Worm (Caenorhabditis elegans): ENCODE results near the gene aldo-2.

aldo-2 gene

DNA sequence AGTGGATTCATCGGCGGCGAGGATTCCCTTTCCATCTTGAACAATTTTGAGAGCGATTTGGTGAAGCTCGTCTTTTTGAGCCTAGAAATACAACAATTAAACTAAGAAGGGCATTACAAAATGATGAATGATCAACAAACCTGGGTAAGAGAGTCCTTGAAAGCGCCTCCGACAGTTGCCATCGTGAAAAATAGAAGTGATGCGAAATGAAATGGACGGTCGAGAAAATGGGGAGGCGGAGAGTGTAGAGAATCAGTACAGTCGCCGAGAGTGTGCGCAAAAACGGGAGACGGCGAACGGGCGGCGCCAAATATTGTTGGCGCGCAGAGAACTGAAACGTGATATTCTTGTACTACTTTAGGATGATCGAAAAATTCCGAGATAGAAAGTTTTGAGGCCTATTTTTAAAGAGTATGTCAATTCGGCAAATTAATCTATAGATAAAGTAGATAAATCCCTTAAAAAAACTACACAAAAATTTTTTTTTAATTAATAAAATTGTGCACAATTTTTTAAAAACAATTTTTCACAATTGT, at the start of gene aldo-2 (continued):
- TF ChIP-seq pha-4 (tag; optimal IDR thresholded peaks at IDR 0.05) (no peak), mes-4 (tag; optimal IDR thresholded peaks at IDR 0.05) (no peak), ztf-26 (tag; optimal IDR thresholded peaks at IDR 0.05) (peak; percentile 25), fkh-3 (tag; optimal IDR thresholded peaks at IDR 0.05) (no peak), ceh-91 (GFP tag; IDR thresholded peaks at IDR 0.05) (peak; percentile 94), repo-1 (tag; optimal IDR thresholded peaks at IDR 0.05) (no peak), snpc-1.1 (tag; optimal IDR thresholded peaks at IDR 0.05; ENCODE audit: insufficient read depth) (no peak), Y53F4B.3 (GFP tag; IDR thresholded peaks at IDR 0.05) (no peak), mcd-1 (GFP tag; IDR thresholded peaks at IDR 0.05) (peak; percentile 69), ceh-40 (GFP tag; IDR thresholded peaks at IDR 0.05) (no peak), F55B11.4 (tag; optimal IDR thresholded peaks at IDR 0.05; ENCODE audit: borderline replicate concordance, insufficient read depth) (no peak), unc-130 (GFP tag; optimal IDR thresholded peaks at IDR 0.05) (peak; percentile 67), ekl-4 (GFP tag; IDR thresholded peaks at IDR 0.05) (peak; percentile 87), nhr-27 (tag; optimal IDR thresholded peaks at IDR 0.05) (no peak), madf-10 (tag; optimal IDR thresholded peaks at IDR 0.05) (no peak), aptf-2 (GFP tag; conservative IDR thresholded peaks at IDR 0.05) (peak; percentile 70), ceh-79 (tag; optimal IDR thresholded peaks at IDR 0.05) (no peak), F57A8.1 (GFP tag; optimal IDR thresholded peaks at IDR 0.05) (no peak), nhr-179 (tag; optimal IDR thresholded peaks at IDR 0.05) (no peak), lin-40 (tag; optimal IDR thresholded peaks at IDR 0.05) (no peak), nhr-120 (GFP tag; IDR thresholded peaks at IDR 0.05) (no peak), nfya-2 (GFP tag; IDR thresholded peaks at IDR 0.05) (no peak), xnd-1 (tag; optimal IDR thresholded peaks at IDR 0.05) (peak; percentile 92), let-526 (GFP tag; IDR thresholded peaks at IDR 0.05) (no peak), lag-1 (GFP tag; IDR thresholded peaks at IDR 0.05) (no peak), cebp-1 (GFP tag; IDR thresholded peaks at IDR 0.05) (no peak), cebp-1 (tag; optimal IDR thresholded peaks at IDR 0.05) (peak; percentile 42), Y53G8AR.9 (GFP tag; conservative IDR thresholded peaks at IDR 0.05) (peak; percentile 84; the same call in 1 of the 2 replicates), madf-6 (GFP tag; IDR thresholded peaks at IDR 0.05) (peak; percentile 99), attf-3 (GFP tag; conservative IDR thresholded peaks at IDR 0.05) (no peak), rcor-1 (GFP tag; IDR thresholded peaks at IDR 0.05) (peak; percentile 73), F33H1.4 (GFP tag; IDR thresholded peaks at IDR 0.05) (peak; percentile 84)

DNA sequence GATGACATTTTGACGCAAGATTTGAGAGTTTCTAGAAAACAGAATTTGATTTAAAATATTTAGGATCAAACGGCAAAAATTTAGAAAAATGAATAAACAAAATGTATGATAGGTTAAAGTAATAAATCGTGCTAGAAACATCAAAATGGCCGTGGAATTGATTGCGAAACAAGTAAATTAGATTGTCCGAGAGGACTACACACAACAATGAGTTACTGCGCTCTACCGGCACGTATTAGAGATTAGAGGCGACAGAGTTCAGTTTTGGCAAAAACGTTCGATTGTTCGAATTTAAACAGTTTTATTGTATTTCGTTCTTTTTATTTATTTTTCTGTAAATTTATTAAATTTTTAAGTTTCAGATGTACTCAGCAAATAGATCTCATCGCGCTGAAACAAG, 49.3 kb upstream of the aldo-2 start, which contains the start of the genes dnc-2 and bcl-7:
Gene dnc-2 (minus strand): TSS at position 33 of the 400 bp plus-strand sequence.
Gene bcl-7 (plus strand): TSS at position 363 of the 400 bp plus-strand sequence.
- TF ChIP-seq lin-54 (GFP tag; optimal IDR thresholded peaks at IDR 0.05) (no peak), sptf-2 (GFP tag; optimal IDR thresholded peaks at IDR 0.05) (no peak), B0261.1 (tag; optimal IDR thresholded peaks at IDR 0.05) (no peak), F39B2.1 (GFP tag; IDR thresholded peaks at IDR 0.05) (no peak), xnd-1 (tag; optimal IDR thresholded peaks at IDR 0.05) (no peak), somi-1 (GFP tag; optimal IDR thresholded peaks at IDR 0.05) (no peak), athp-1 (tag; optimal IDR thresholded peaks at IDR 0.05) (no peak), nfya-2 (GFP tag; IDR thresholded peaks at IDR 0.05) (no peak), mcd-1 (GFP tag; IDR thresholded peaks at IDR 0.05) (peak; percentile 82), madf-3 (GFP tag; IDR thresholded peaks at IDR 0.05) (no peak), nhr-120 (GFP tag; IDR thresholded peaks at IDR 0.05) (no peak), attf-6 (GFP tag; IDR thresholded peaks at IDR 0.05) (no peak), snpc-1.3 (tag; optimal IDR thresholded peaks at IDR 0.05; ENCODE audit: insufficient read depth) (no peak), fkh-3 (tag; optimal IDR thresholded peaks at IDR 0.05) (no peak), madf-10 (tag; optimal IDR thresholded peaks at IDR 0.05) (no peak), lin-35 (GFP tag; optimal IDR thresholded peaks at IDR 0.05) (peak in 1 of 3 experiments; percentile 6), ceh-58 (GFP tag; IDR thresholded peaks at IDR 0.05) (no peak), zim-3 (tag; optimal IDR thresholded peaks at IDR 0.05) (no peak), let-526 (GFP tag; IDR thresholded peaks at IDR 0.05) (no peak), madf-8 (GFP tag; conservative IDR thresholded peaks at IDR 0.05) (0 out of 2 replicates have a peak, but pooled peaks have one; percentile 13), cebp-1 (GFP tag; IDR thresholded peaks at IDR 0.05) (peak; percentile 79), cebp-1 (tag; optimal IDR thresholded peaks at IDR 0.05) (peak; percentile 96), madf-6 (GFP tag; IDR thresholded peaks at IDR 0.05) (peak; percentile 60; the same call in 1 of the 2 replicates), ceh-79 (tag; optimal IDR thresholded peaks at IDR 0.05) (no peak), mel-28 (tag; optimal IDR thresholded peaks at IDR 0.05; ENCODE audit: borderline replicate concordance) (no peak), sea-2 (GFP tag; IDR thresholded peaks at IDR 0.05) (no peak)

Data from whole organism, young adult.